Fruit fly (Drosophila melanogaster) whole organism, prepupa: ENCODE data around the gene CG43156.

Experiments
- CG16779 ChIP-seq: fragments of 200-800 bp; sonication (Bioruptor generic); optimal IDR thresholded peaks from 3 replicates; lab custom pipeline; 2017; ENCODE audit warnings: missing biosample characterization, mild to moderate bottlenecking, missing genetic modification characterization
- Ets21C ChIP-seq: fragments of 200-800 bp; sonication (Bioruptor generic); optimal IDR thresholded peaks from 3 replicates; lab custom pipeline; 2016; ENCODE audit warnings: missing biosample characterization, missing genetic modification characterization
- eg ChIP-seq: fragments of 200-800 bp; sonication (Bioruptor generic); IDR thresholded peaks from 3 replicates; pipeline ENCODE4 v1.3.6; 2022; ENCODE audit warnings: missing biosample characterization, missing genetic modification characterization
- lz ChIP-seq: fragments of 200-800 bp; sonication (Bioruptor generic); optimal IDR thresholded peaks from 3 replicates; lab custom pipeline; 2016; ENCODE audit warnings: missing biosample characterization, missing genetic modification characterization
- topi ChIP-seq: fragments of 200-800 bp; sonication (Bioruptor generic); optimal IDR thresholded peaks from 3 replicates; lab custom pipeline; 2016; ENCODE audit warnings: missing biosample characterization, missing genetic modification characterization

DNA sequence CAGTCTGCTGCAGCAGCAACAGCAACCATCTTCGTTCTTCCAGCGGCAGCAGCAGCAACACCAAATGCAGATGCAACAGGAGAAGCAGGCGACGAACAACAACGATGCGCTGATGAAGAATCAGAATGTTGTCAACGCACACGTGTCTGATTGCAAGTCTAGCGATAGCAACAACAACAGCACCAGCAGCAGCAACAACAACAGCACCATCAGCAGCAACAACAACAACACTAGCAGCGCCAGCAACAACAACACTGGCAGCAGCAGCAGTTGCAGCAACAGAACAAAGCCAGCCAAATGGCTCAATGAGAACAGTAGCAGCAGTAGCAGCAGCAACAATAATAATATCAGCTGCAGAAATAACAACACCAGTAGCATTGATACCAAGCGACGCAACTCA is 11.5 kb downstream of the CG43156 start:
- TF ChIP-seq CG16779 (tag; lab: Kevin White, UChicago), result no peak
- TF ChIP-seq eg (GFP tag; lab: Robert Waterston, UW), result no peak
- TF ChIP-seq lz (GFP tag; lab: Kevin White, UChicago), result no peak
- TF ChIP-seq Ets21C (GFP tag; lab: Kevin White, UChicago), result no peak
- no peak for TF ChIP-seq topi (GFP tag; lab: Kevin White, UChicago)
